Worm (Caenorhabditis elegans): ENCODE results near the gene C06C6.9.

- TF ChIP-seq nhr-76 (tag; optimal IDR thresholded peaks at IDR 0.05) = no peak
- no peak for TF ChIP-seq pha-4 (tag; optimal IDR thresholded peaks at IDR 0.05)
- TF ChIP-seq ceh-39 (tag; optimal IDR thresholded peaks at IDR 0.05) = no peak
- no peak for TF ChIP-seq nhr-28 (tag; optimal IDR thresholded peaks at IDR 0.05)
- TF ChIP-seq elt-3 (tag; optimal IDR thresholded peaks at IDR 0.05) = no peak
- TF ChIP-seq zip-8 (tag; optimal IDR thresholded peaks at IDR 0.05) = no peak
These were observed 41.6 kb downstream of the C06C6.9 start, which contains the start of gene srw-57 for ce11 chrV:15954932-15955331.
